Fruit fly (Drosophila melanogaster): ENCODE measurements around the gene Obp8a.

DNA sequence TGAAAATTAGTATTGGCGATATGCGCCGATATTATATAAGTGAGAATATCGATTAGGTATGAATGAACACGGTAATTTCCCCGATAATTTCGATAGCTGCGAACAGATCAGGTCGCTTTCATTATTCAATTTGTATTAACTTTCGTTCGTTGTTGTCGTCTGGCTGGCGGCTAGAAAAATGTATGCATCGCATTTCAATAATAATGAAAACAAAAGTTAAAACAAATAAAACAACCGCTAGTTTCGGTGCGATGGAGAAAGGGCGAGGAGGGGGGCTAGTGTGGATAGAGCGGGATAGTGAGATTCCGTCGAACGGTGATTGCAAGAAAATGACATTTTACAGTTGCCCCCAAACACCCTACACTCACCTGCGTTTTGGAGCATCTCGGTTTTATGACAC is 9.7 kb downstream of the Obp8a start:
- TF ChIP-seq CG8478 (optimal IDR thresholded peaks at IDR 0.05) (no peak), CTCF (optimal IDR thresholded peaks at IDR 0.05) (no peak)
